Fruit fly (Drosophila melanogaster): ENCODE measurements around the gene Dim1.

The Dim1 gene

dm6 chr2L:4417982-4418381 lies 14.9 kb downstream of the Dim1 start (continued):
- TF ChIP-seq sug (tag; optimal IDR thresholded peaks at IDR 0.05) (no peak), CG3281 (GFP tag; optimal IDR thresholded peaks at IDR 0.05) (no peak), wek (GFP tag; optimal IDR thresholded peaks at IDR 0.05) (no peak), ranshi (GFP tag; IDR thresholded peaks at IDR 0.05) (0 out of 2 replicates have a peak, but pooled peaks have one; percentile 11), CG11504 (tag; optimal IDR thresholded peaks at IDR 0.05) (no peak), CG17802 (tag; optimal IDR thresholded peaks at IDR 0.05) (no peak), CG14860 (GFP tag; IDR thresholded peaks at IDR 0.05; ENCODE audit: partially characterized antibody) (no peak), Blimp-1 (GFP tag; optimal IDR thresholded peaks at IDR 0.05) (peak; percentile 11), Taf1 (GFP tag; IDR thresholded peaks at IDR 0.05) (no peak), Doc2 (GFP tag; IDR thresholded peaks at IDR 0.05) (no peak), Dbx (GFP tag; IDR thresholded peaks at IDR 0.05) (no peak), CG4424 (GFP tag; optimal IDR thresholded peaks at IDR 0.05) (no peak), emc (GFP tag; optimal IDR thresholded peaks at IDR 0.05) (no peak), CG32767 (GFP tag; IDR thresholded peaks at IDR 0.05) (no peak), CG11398 (GFP tag; optimal IDR thresholded peaks at IDR 0.05) (no peak), Poxn (GFP tag; IDR thresholded peaks at IDR 0.05) (no peak), chinmo (GFP tag; IDR thresholded peaks at IDR 0.05; ENCODE audit: partially characterized antibody) (0 out of 4 replicates have a peak, but pooled peaks have one; percentile 49), Oaz (GFP tag; IDR thresholded peaks at IDR 0.05) (0 out of 2 replicates have a peak, but pooled peaks have one; percentile 27), CG6272 (GFP tag; IDR thresholded peaks at IDR 0.05) (peak; percentile 38), CG5245 (GFP tag; optimal IDR thresholded peaks at IDR 0.05) (no peak), CG13287 (GFP tag; IDR thresholded peaks at IDR 0.05; ENCODE audit: partially characterized antibody) (no peak), zfh1 (GFP tag; IDR thresholded peaks at IDR 0.05) (0 out of 3 replicates have a peak, but pooled peaks have one; percentile 16), CG14014 (GFP tag; IDR thresholded peaks at IDR 0.05) (no peak), ac (GFP tag; optimal IDR thresholded peaks at IDR 0.05) (no peak), CG10209 (GFP tag; optimal IDR thresholded peaks at IDR 0.05) (no peak), yki (optimal IDR thresholded peaks at IDR 0.05) (no peak), Deaf1 (tag; optimal IDR thresholded peaks at IDR 0.05) (no peak), CG8359 (GFP tag; optimal IDR thresholded peaks at IDR 0.05; ENCODE audit: borderline replicate concordance) (no peak), Ada2b (GFP tag; IDR thresholded peaks at IDR 0.05) (no peak), CG12071 (GFP tag; optimal IDR thresholded peaks at IDR 0.05) (no peak), dati (GFP tag; IDR thresholded peaks at IDR 0.05) (no peak), ssp (GFP tag; IDR thresholded peaks at IDR 0.05) (0 out of 2 replicates have a peak, but pooled peaks have one; percentile 22), CG4707 (GFP tag; optimal IDR thresholded peaks at IDR 0.05) (no peak), pfk (GFP tag; optimal IDR thresholded peaks at IDR 0.05) (no peak), da (GFP tag; optimal IDR thresholded peaks at IDR 0.05) (no peak), pum (GFP tag; optimal IDR thresholded peaks at IDR 0.05) (no peak), CG30431 (GFP tag; optimal IDR thresholded peaks at IDR 0.05) (no peak), ash1 (GFP tag; optimal IDR thresholded peaks at IDR 0.05) (no peak), CG17359 (tag; optimal IDR thresholded peaks at IDR 0.05) (no peak), bowl (GFP tag; IDR thresholded peaks at IDR 0.05) (no peak), CG9215 (GFP tag; IDR thresholded peaks at IDR 0.05) (no peak), lbe (GFP tag; optimal IDR thresholded peaks at IDR 0.05) (no peak), tna (GFP tag; IDR thresholded peaks at IDR 0.05; ENCODE audit: partially characterized antibody) (no peak), gro (GFP tag; optimal IDR thresholded peaks at IDR 0.05) (no peak), fd3F (GFP tag; optimal IDR thresholded peaks at IDR 0.05) (no peak), hbn (GFP tag; IDR thresholded peaks at IDR 0.05; ENCODE audit: partially characterized antibody) (no peak), Rfx (GFP tag; IDR thresholded peaks at IDR 0.05) (0 out of 2 replicates have a peak, but pooled peaks have one; percentile 8), btn (GFP tag; optimal IDR thresholded peaks at IDR 0.05) (no peak), CG6791 (GFP tag; IDR thresholded peaks at IDR 0.05; ENCODE audit: partially characterized antibody) (no peak), ham (GFP tag; IDR thresholded peaks at IDR 0.05) (no peak), CG2120 (GFP tag; optimal IDR thresholded peaks at IDR 0.05) (no peak)

All from whole organism, embryonic.